Fruit fly (Drosophila melanogaster) whole organism, embryonic: ENCODE results near the gene CaBP1.

Source experiments
- Atf3 ChIP-seq: fragments of 200-800 bp; sonication (Bioruptor generic); optimal IDR thresholded peaks from 3 replicates; lab custom pipeline; 2016; ENCODE audit warnings: missing biosample characterization, missing genetic modification characterization
- B-H2 ChIP-seq: fragments of 200-800 bp; sonication (Bioruptor generic); optimal IDR thresholded peaks from 2 replicates; lab custom pipeline; 2018; ENCODE audit warnings: missing biosample characterization, mild to moderate bottlenecking, missing genetic modification characterization
- Bgb ChIP-seq: fragments of 200-800 bp; sonication (Bioruptor generic); IDR thresholded peaks from 2 replicates; pipeline ENCODE4 v1.3.6; 2022; ENCODE audit warnings: missing biosample characterization, missing genetic modification characterization; ENCODE audit not compliant: partially characterized antibody
- CG10979 ChIP-seq: fragments of 200-800 bp; sonication (Bioruptor generic); optimal IDR thresholded peaks from 2 replicates; lab custom pipeline; 2018; ENCODE audit warnings: missing biosample characterization, mild to moderate bottlenecking, missing genetic modification characterization, moderate library complexity
- CG12391 ChIP-seq: fragments of 200-800 bp; sonication (Bioruptor generic); optimal IDR thresholded peaks from 3 replicates; lab custom pipeline; 2018; ENCODE audit warnings: missing biosample characterization, mild to moderate bottlenecking, missing genetic modification characterization, moderate library complexity
- CG13775 ChIP-seq: fragments of 200-800 bp; sonication (Bioruptor generic); optimal IDR thresholded peaks from 3 replicates; lab custom pipeline; 2017; ENCODE audit warnings: missing biosample characterization, mild to moderate bottlenecking, missing genetic modification characterization
- CG17186 ChIP-seq: fragments of 200-800 bp; sonication (Bioruptor generic); optimal IDR thresholded peaks from 3 replicates; lab custom pipeline; 2017; ENCODE audit warnings: missing biosample characterization, missing genetic modification reagents, missing genetic modification characterization
- CG17829 ChIP-seq: fragments of 200-800 bp; optimal IDR thresholded peaks from 2 replicates; lab custom pipeline; 2019; ENCODE audit warnings: missing biosample characterization, mild to moderate bottlenecking, missing genetic modification characterization, moderate library complexity
- CG2116 ChIP-seq: fragments of 200-800 bp; sonication (Bioruptor generic); optimal IDR thresholded peaks from 3 replicates; lab custom pipeline; 2018; ENCODE audit warnings: missing biosample characterization, mild to moderate bottlenecking, missing genetic modification characterization
- CG2712 ChIP-seq: fragments of 200-800 bp; optimal IDR thresholded peaks from 3 replicates; lab custom pipeline; 2019; ENCODE audit warnings: missing biosample characterization, mild to moderate bottlenecking, missing genetic modification characterization, moderate library complexity
- CG30020 ChIP-seq: fragments of 200-800 bp; optimal IDR thresholded peaks from 2 replicates; lab custom pipeline; 2019; ENCODE audit warnings: missing biosample characterization, mild to moderate bottlenecking, missing genetic modification characterization, moderate library complexity
- CG33557 ChIP-seq: fragments of 200-800 bp; sonication (Bioruptor generic); optimal IDR thresholded peaks from 2 replicates; lab custom pipeline; 2019; ENCODE audit warnings: missing biosample characterization, mild to moderate bottlenecking, missing genetic modification characterization, moderate library complexity
- CG4707 ChIP-seq: fragments of 200-800 bp; sonication (Bioruptor generic); optimal IDR thresholded peaks from 2 replicates; lab custom pipeline; 2018; ENCODE audit warnings: missing biosample characterization, mild to moderate bottlenecking, missing genetic modification characterization, moderate library complexity
- CG5953 ChIP-seq: fragments of 200-800 bp; sonication (Bioruptor generic); IDR thresholded peaks from 2 replicates; pipeline ENCODE4 v1.3.6; 2022; ENCODE audit warnings: missing biosample characterization, missing genetic modification characterization
- CG6254 ChIP-seq: fragments of 200-800 bp; sonication (Bioruptor generic); optimal IDR thresholded peaks from 3 replicates; lab custom pipeline; 2017; ENCODE audit warnings: mild to moderate bottlenecking, missing biosample characterization, missing genetic modification reagents, missing genetic modification characterization
- CG8944 ChIP-seq: fragments of 200-800 bp; sonication (Bioruptor generic); optimal IDR thresholded peaks from 3 replicates; lab custom pipeline; 2016; ENCODE audit warnings: missing biosample characterization, missing genetic modification characterization
- Dbx ChIP-seq: fragments of 200-800 bp; sonication (Bioruptor generic); IDR thresholded peaks from 3 replicates; pipeline ENCODE4 v1.3.6; 2022; ENCODE audit warnings: missing biosample characterization, missing genetic modification characterization
- Deaf1 ChIP-seq: fragments of 200-800 bp; optimal IDR thresholded peaks from 3 replicates; lab custom pipeline; 2019; ENCODE audit warnings: missing biosample characterization, mild to moderate bottlenecking, missing genetic modification characterization, moderate library complexity
- Doc2 ChIP-seq: fragments of 200-800 bp; sonication (Bioruptor generic); IDR thresholded peaks from 2 replicates; pipeline ENCODE4 v1.3.6; 2022; ENCODE audit warnings: missing biosample characterization, missing genetic modification characterization
- ERR ChIP-seq: fragments of 200-800 bp; sonication (Bioruptor generic); optimal IDR thresholded peaks from 2 replicates; lab custom pipeline; 2016; ENCODE audit warnings: missing biosample characterization, missing genetic modification characterization
- Ets97D ChIP-seq: fragments of 200-800 bp; sonication (Bioruptor generic); optimal IDR thresholded peaks from 3 replicates; lab custom pipeline; 2016; ENCODE audit warnings: missing biosample characterization, missing genetic modification characterization
- Lhr ChIP-seq: fragments of 200-800 bp; sonication (Bioruptor generic); optimal IDR thresholded peaks from 3 replicates; lab custom pipeline; 2017; ENCODE audit warnings: mild to moderate bottlenecking, missing biosample characterization, missing genetic modification reagents, missing genetic modification characterization
- Nf-YA ChIP-seq: fragments of 200-800 bp; sonication (Bioruptor generic); IDR thresholded peaks from 2 replicates; pipeline ENCODE4 v1.3.6; 2022; ENCODE audit warnings: missing biosample characterization, missing genetic modification characterization
- Nf-YC ChIP-seq: fragments of 200-800 bp; optimal IDR thresholded peaks from 3 replicates; lab custom pipeline; 2019; ENCODE audit warnings: missing biosample characterization, mild to moderate bottlenecking, missing genetic modification characterization, moderate library complexity
- Pdp1 ChIP-seq, 2 experiments: fragments of 200-800 bp; sonication (Bioruptor generic); optimal IDR thresholded peaks; 3 replicates each; lab custom pipeline; 2016; ENCODE audit warnings: missing biosample characterization in 2 of 2, missing genetic modification characterization in 2 of 2, mild to moderate bottlenecking in 1 of 2, moderate library complexity in 1 of 2
- Ssrp ChIP-seq: fragments of 200-800 bp; sonication (Bioruptor generic); optimal IDR thresholded peaks from 2 replicates; lab custom pipeline; 2018; ENCODE audit warnings: missing biosample characterization, mild to moderate bottlenecking, missing genetic modification characterization, moderate library complexity
- Vsx1 ChIP-seq: fragments of 200-800 bp; sonication (Bioruptor generic); optimal IDR thresholded peaks from 2 replicates; lab custom pipeline; 2017; ENCODE audit warnings: missing biosample characterization, mild to moderate bottlenecking, missing genetic modification characterization, missing genetic modification reagents
- Xrp1 ChIP-seq: fragments of 200-800 bp; sonication (Bioruptor generic); IDR thresholded peaks from 2 replicates; pipeline ENCODE4 v1.3.6; 2022; ENCODE audit warnings: missing biosample characterization, missing genetic modification characterization
- caup ChIP-seq: fragments of 200-800 bp; sonication (Bioruptor generic); optimal IDR thresholded peaks from 3 replicates; lab custom pipeline; 2017; ENCODE audit warnings: missing biosample characterization, mild to moderate bottlenecking, missing genetic modification characterization, moderate library complexity; ENCODE audit not compliant: severe bottlenecking
- crp ChIP-seq, 2 experiments: fragments of 200-800 bp; sonication (Bioruptor generic); optimal IDR thresholded peaks; 2 replicates in 1 of 2; 3 replicates in 1 of 2; lab custom pipeline; 2017; ENCODE audit warnings: missing biosample characterization in 2 of 2, missing genetic modification characterization in 2 of 2, mild to moderate bottlenecking in 1 of 2, moderate library complexity in 1 of 2
- exex ChIP-seq: fragments of 200-800 bp; sonication (Bioruptor generic); optimal IDR thresholded peaks from 4 replicates; lab custom pipeline; 2018; ENCODE audit warnings: missing biosample characterization, mild to moderate bottlenecking, missing genetic modification characterization, moderate library complexity
- fd96Cb ChIP-seq: fragments of 200-800 bp; sonication (Bioruptor generic); optimal IDR thresholded peaks from 2 replicates; lab custom pipeline; 2018; ENCODE audit warnings: missing biosample characterization, mild to moderate bottlenecking, missing genetic modification characterization, moderate library complexity
- fu2 ChIP-seq: fragments of 200-800 bp; sonication (Bioruptor generic); optimal IDR thresholded peaks from 2 replicates; lab custom pipeline; 2016; ENCODE audit warnings: missing biosample characterization, missing genetic modification characterization
- gem ChIP-seq: fragments of 200-800 bp; sonication (Bioruptor generic); optimal IDR thresholded peaks from 2 replicates; lab custom pipeline; 2019; ENCODE audit warnings: missing biosample characterization, mild to moderate bottlenecking, missing genetic modification characterization, moderate library complexity
- grau ChIP-seq: fragments of 200-800 bp; optimal IDR thresholded peaks from 3 replicates; lab custom pipeline; 2019; ENCODE audit warnings: missing biosample characterization, mild to moderate bottlenecking, missing genetic modification characterization, moderate library complexity
- her ChIP-seq: fragments of 200-800 bp; sonication (Bioruptor generic); optimal IDR thresholded peaks from 2 replicates; lab custom pipeline; 2016; ENCODE audit warnings: missing biosample characterization, missing genetic modification characterization
- hkb ChIP-seq, 2 experiments: fragments of 200-800 bp in 1 of 2; fragments of >200 bp in 1 of 2; sonication (Bioruptor generic) in 1 of 2; IDR thresholded peaks in 1 of 2; optimal IDR thresholded peaks in 1 of 2; 2 replicates each; pipeline versions ENCODE4 v1.3.6 to Lab custom; 2017 to 2022; ENCODE audit warnings: missing biosample characterization in 1 of 2, missing genetic modification characterization in 1 of 2
- ind ChIP-seq: fragments of 200-800 bp; sonication (Bioruptor generic); optimal IDR thresholded peaks from 3 replicates; lab custom pipeline; 2016; ENCODE audit warnings: missing biosample characterization, missing genetic modification characterization
- insv ChIP-seq, 2 experiments: fragments of 200-800 bp; sonication (Bioruptor generic); optimal IDR thresholded peaks; 3 replicates each; lab custom pipeline; 2016 to 2018; ENCODE audit warnings: missing biosample characterization in 2 of 2, missing genetic modification characterization in 2 of 2
- knrl ChIP-seq: fragments of 200-800 bp; sonication (Bioruptor generic); IDR thresholded peaks from 3 replicates; pipeline ENCODE4 v1.3.6; 2022; ENCODE audit warnings: missing biosample characterization, missing genetic modification characterization; ENCODE audit not compliant: partially characterized antibody
- nmo ChIP-seq: fragments of 200-800 bp; sonication (Bioruptor generic); optimal IDR thresholded peaks from 2 replicates; lab custom pipeline; 2018; ENCODE audit warnings: missing biosample characterization, mild to moderate bottlenecking, missing genetic modification characterization, moderate library complexity
- slou ChIP-seq: fragments of 200-800 bp; sonication (Bioruptor generic); optimal IDR thresholded peaks from 3 replicates; lab custom pipeline; 2016; ENCODE audit warnings: missing biosample characterization, missing genetic modification characterization
- sqz ChIP-seq: fragments of 200-800 bp; sonication (Bioruptor generic); optimal IDR thresholded peaks from 3 replicates; lab custom pipeline; 2018; ENCODE audit warnings: missing biosample characterization, mild to moderate bottlenecking, missing genetic modification characterization
- sug ChIP-seq: fragments of 200-800 bp; optimal IDR thresholded peaks from 2 replicates; lab custom pipeline; 2019; ENCODE audit warnings: missing biosample characterization, mild to moderate bottlenecking, missing genetic modification characterization, moderate library complexity
- tin ChIP-seq: fragments of 200-800 bp; sonication (Bioruptor generic); optimal IDR thresholded peaks from 3 replicates; lab custom pipeline; 2016; ENCODE audit warnings: missing biosample characterization, missing genetic modification characterization
- tio ChIP-seq: fragments of 200-800 bp; sonication (Bioruptor generic); optimal IDR thresholded peaks from 2 replicates; lab custom pipeline; 2017; ENCODE audit warnings: missing biosample characterization, missing genetic modification characterization, inconsistent platforms
- trem ChIP-seq: fragments of 200-800 bp; optimal IDR thresholded peaks from 3 replicates; lab custom pipeline; 2019; ENCODE audit warnings: missing biosample characterization, mild to moderate bottlenecking, missing genetic modification characterization, moderate library complexity
- trh ChIP-seq: fragments of 200-800 bp; sonication (Bioruptor generic); optimal IDR thresholded peaks from 2 replicates; lab custom pipeline; 2016; ENCODE audit warnings: missing biosample characterization, missing genetic modification characterization
- zfh2 ChIP-seq: fragments of 200-800 bp; sonication (Bioruptor generic); optimal IDR thresholded peaks from 2 replicates; lab custom pipeline; 2016; ENCODE audit warnings: missing biosample characterization, missing genetic modification characterization

The CaBP1 gene

DNA sequence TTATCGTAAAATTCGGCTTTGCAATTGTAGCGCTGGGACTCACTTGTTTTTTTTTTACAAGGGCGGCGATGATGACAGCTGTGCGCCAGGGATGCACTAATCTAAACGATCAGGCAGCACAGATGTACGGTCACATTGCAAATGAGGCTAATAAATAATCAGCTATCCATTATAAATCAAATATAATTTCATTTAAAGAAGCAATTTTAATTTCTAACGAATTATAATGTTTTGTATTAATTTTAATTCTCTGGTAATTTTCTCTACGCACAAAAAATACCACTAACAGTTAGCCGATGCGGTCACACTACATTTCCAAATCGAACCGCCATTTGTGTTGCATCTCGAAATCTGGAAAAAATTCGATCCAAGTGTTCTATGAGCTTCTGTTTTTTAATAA lies 45.9 kb downstream of the CaBP1 start, which contains the start of the genes cni and fzy (continued):
- TF ChIP-seq CG12391 (tag; lab: Kevin White, UChicago): peak; percentile 74
- peak; percentile 68 for TF ChIP-seq hkb (optimal IDR thresholded peaks at IDR 0.05; lab: Kevin White, UChicago)
- TF ChIP-seq hkb (GFP tag; IDR thresholded peaks at IDR 0.05; lab: Robert Waterston, UW): no peak
- no peak for TF ChIP-seq Nf-YA (GFP tag; lab: Robert Waterston, UW)
- TF ChIP-seq CG8944 (GFP tag; lab: Kevin White, UChicago): no peak
- peak; percentile 45 for TF ChIP-seq CG13775 (GFP tag; lab: Kevin White, UChicago)
- TF ChIP-seq CG17829 (tag; lab: Kevin White, UChicago): peak; percentile 54
- TF ChIP-seq fd96Cb (tag; lab: Kevin White, UChicago): no peak
- peak; percentile 73 for TF ChIP-seq Ets97D (GFP tag; lab: Kevin White, UChicago)
- TF ChIP-seq Bgb (GFP tag; lab: Robert Waterston, UW): 0 out of 2 replicates have a peak, but pooled peaks have one; percentile 16
- TF ChIP-seq CG33557 (GFP tag; lab: Kevin White, UChicago): peak; percentile 23
- TF ChIP-seq B-H2 (GFP tag; lab: Kevin White, UChicago): no peak
- peak; percentile 31 for TF ChIP-seq tin (GFP tag; lab: Kevin White, UChicago)
- TF ChIP-seq trh: no peak
- TF ChIP-seq CG4707 (GFP tag; lab: Kevin White, UChicago): no peak
- TF ChIP-seq nmo: peak; percentile 73
- TF ChIP-seq CG10979 (tag; lab: Kevin White, UChicago): no peak
- peak; percentile 58 for TF ChIP-seq CG30020 (tag; lab: Kevin White, UChicago)
- TF ChIP-seq gem: peak; percentile 50
- TF ChIP-seq ind (GFP tag; lab: Kevin White, UChicago): peak; percentile 34
- TF ChIP-seq trem: peak; percentile 93
- peak; percentile 9 for TF ChIP-seq fu2
- peak; percentile 68 for TF ChIP-seq CG17186 (GFP tag; lab: Kevin White, UChicago)
- TF ChIP-seq sqz (GFP tag; lab: Kevin White, UChicago): peak; percentile 96
- no peak for TF ChIP-seq slou (GFP tag; lab: Kevin White, UChicago)
- TF ChIP-seq ERR (GFP tag; lab: Kevin White, UChicago): no peak
- TF ChIP-seq exex (tag; lab: Kevin White, UChicago): no peak
- TF ChIP-seq zfh2 (GFP tag; lab: Kevin White, UChicago): peak; percentile 14
- peak in 1 of 2 experiments; percentile 28 for TF ChIP-seq insv (GFP tag; optimal IDR thresholded peaks at IDR 0.05; lab: Kevin White, UChicago)
- TF ChIP-seq tio (GFP tag; lab: Kevin White, UChicago): no peak
- TF ChIP-seq Doc2: no peak
- TF ChIP-seq her: no peak
- peak; percentile 35; the same call in 1 of the 2 replicates for TF ChIP-seq Xrp1
- peak; percentile 32 for TF ChIP-seq grau
- TF ChIP-seq Lhr (GFP tag; lab: Kevin White, UChicago): peak; percentile 59
- peak; percentile 1 to 29 for TF ChIP-seq Pdp1 (GFP tag; optimal IDR thresholded peaks at IDR 0.05; lab: Kevin White, UChicago)
- peak; percentile 63 for TF ChIP-seq CG2712 (tag; lab: Kevin White, UChicago)
- TF ChIP-seq Nf-YC (tag; lab: Kevin White, UChicago): peak; percentile 37
- peak; percentile 32 for TF ChIP-seq sug (tag; lab: Kevin White, UChicago)
- peak; percentile 3 for TF ChIP-seq Ssrp (tag; lab: Kevin White, UChicago)
- TF ChIP-seq caup (GFP tag; lab: Kevin White, UChicago): no peak
- 0 out of 3 replicates have a peak, but pooled peaks have one; percentile 32 for TF ChIP-seq Dbx (GFP tag; lab: Robert Waterston, UW)
- TF ChIP-seq Deaf1 (tag; lab: Kevin White, UChicago): no peak
- TF ChIP-seq CG5953 (GFP tag; lab: Robert Waterston, UW): no peak
- TF ChIP-seq CG6254: no peak
- no peak for TF ChIP-seq Atf3 (GFP tag; lab: Kevin White, UChicago)
- peak; percentile 80 for TF ChIP-seq Vsx1 (GFP tag; lab: Kevin White, UChicago)
- peak; percentile 88 for TF ChIP-seq CG2116 (GFP tag; lab: Kevin White, UChicago)
- TF ChIP-seq crp (GFP tag; optimal IDR thresholded peaks at IDR 0.05; lab: Kevin White, UChicago): peak; percentile 89 to 97
- TF ChIP-seq knrl: 0 out of 3 replicates have a peak, but pooled peaks have one; percentile 37
